Worm (Caenorhabditis elegans) whole organism, L3 larva: ENCODE results near the gene par-5.

Experiments used
- R02D3.7 ChIP-seq: fragments of 150-350 bp; optimal IDR thresholded peaks from 2 replicates; lab custom pipeline; 2014; ENCODE audit warnings: missing biosample characterization, missing genetic modification characterization
- aly-2 ChIP-seq: fragments of 150-350 bp; optimal IDR thresholded peaks from 2 replicates; lab custom pipeline; 2014; ENCODE audit warnings: missing biosample characterization, missing genetic modification characterization
- ama-1 ChIP-seq: fragments of 150-350 bp; optimal IDR thresholded peaks from 2 replicates; lab custom pipeline; 2018
- ceh-82 ChIP-seq: fragments of 150-350 bp; optimal IDR thresholded peaks from 2 replicates; lab custom pipeline; 2014; ENCODE audit warnings: missing biosample characterization, missing genetic modification characterization
- ceh-9 ChIP-seq: sonication (generic microtip); optimal IDR thresholded peaks from 2 replicates; lab custom pipeline; 2018; ENCODE audit warnings: missing biosample characterization, missing genetic modification characterization
- daf-12 ChIP-seq: fragments of 150-350 bp; optimal IDR thresholded peaks from 2 replicates; lab custom pipeline; 2014; ENCODE audit warnings: missing biosample characterization, missing genetic modification reagents, missing genetic modification characterization
- egl-27 ChIP-seq: sonication (generic microtip); optimal IDR thresholded peaks from 4 replicates; lab custom pipeline; 2017; ENCODE audit warnings: missing biosample characterization, missing genetic modification reagents, missing genetic modification characterization
- egl-5 ChIP-seq: fragments of 150-350 bp; optimal IDR thresholded peaks from 2 replicates; lab custom pipeline; 2017; ENCODE audit warnings: missing biosample characterization, missing genetic modification reagents, missing genetic modification characterization, inconsistent platforms
- elt-1 ChIP-seq: fragments of 150-350 bp; optimal IDR thresholded peaks from 2 replicates; lab custom pipeline; 2014; ENCODE audit warnings: missing biosample characterization, missing genetic modification characterization
- elt-2 ChIP-seq: sonication (generic microtip); optimal IDR thresholded peaks from 2 replicates; lab custom pipeline; 2016; ENCODE audit warnings: missing genetic modification reagents, mild to moderate bottlenecking, missing genetic modification characterization, missing compliant biosample characterization
- eor-1 ChIP-seq, 2 experiments: fragments of 150-350 bp; optimal IDR thresholded peaks; 2 replicates each; lab custom pipeline; 2014 to 2018; ENCODE audit warnings: missing biosample characterization in 2 of 2, missing genetic modification characterization in 2 of 2
- fkh-10 ChIP-seq: sonication (generic microtip); optimal IDR thresholded peaks from 2 replicates; lab custom pipeline; 2017; ENCODE audit warnings: missing biosample characterization, missing genetic modification reagents, missing genetic modification characterization
- fkh-2 ChIP-seq: fragments of 150-350 bp; optimal IDR thresholded peaks from 2 replicates; lab custom pipeline; 2014; ENCODE audit warnings: missing biosample characterization, missing genetic modification reagents, missing genetic modification characterization
- jun-1 ChIP-seq: fragments of 150-350 bp; optimal IDR thresholded peaks from 2 replicates; lab custom pipeline; 2014; ENCODE audit warnings: missing biosample characterization, missing genetic modification reagents, missing genetic modification characterization
- lin-15B ChIP-seq: fragments of 150-350 bp; optimal IDR thresholded peaks from 2 replicates; lab custom pipeline; 2014; ENCODE audit warnings: missing biosample characterization, missing genetic modification characterization
- lin-39 ChIP-seq: fragments of 150-350 bp; optimal IDR thresholded peaks from 2 replicates; lab custom pipeline; 2018; ENCODE audit warnings: missing biosample characterization, missing genetic modification reagents, missing genetic modification characterization
- mdl-1 ChIP-seq: fragments of 150-350 bp; optimal IDR thresholded peaks from 2 replicates; lab custom pipeline; 2014; ENCODE audit warnings: missing biosample characterization, missing genetic modification characterization
- nhr-12 ChIP-seq: fragments of 150-350 bp; optimal IDR thresholded peaks from 2 replicates; lab custom pipeline; 2014; ENCODE audit warnings: missing biosample characterization, missing genetic modification characterization
- nhr-23 ChIP-seq: fragments of 150-350 bp; optimal IDR thresholded peaks from 2 replicates; lab custom pipeline; 2014; ENCODE audit warnings: missing biosample characterization, missing genetic modification reagents, missing genetic modification characterization
- nhr-237 ChIP-seq: fragments of 150-350 bp; optimal IDR thresholded peaks from 2 replicates; lab custom pipeline; 2014; ENCODE audit warnings: missing biosample characterization, missing genetic modification characterization
- nhr-28 ChIP-seq: fragments of 150-350 bp; optimal IDR thresholded peaks from 2 replicates; lab custom pipeline; 2014; ENCODE audit warnings: missing biosample characterization, missing genetic modification characterization
- nhr-43 ChIP-seq: sonication (generic microtip); optimal IDR thresholded peaks from 2 replicates; lab custom pipeline; 2016; ENCODE audit warnings: mild to moderate bottlenecking, missing genetic modification characterization, missing compliant biosample characterization; ENCODE audit not compliant: poor library complexity, severe bottlenecking
- nhr-76 ChIP-seq: fragments of 150-350 bp; sonication (generic microtip); optimal IDR thresholded peaks from 5 replicates; lab custom pipeline; 2014; ENCODE audit warnings: missing biosample characterization, missing genetic modification characterization
- nhr-77 ChIP-seq: fragments of 150-350 bp; optimal IDR thresholded peaks from 2 replicates; lab custom pipeline; 2014; ENCODE audit warnings: missing biosample characterization, missing genetic modification characterization
- pha-4 ChIP-seq: fragments of 150-350 bp; optimal IDR thresholded peaks from 2 replicates; lab custom pipeline; 2014; ENCODE audit warnings: missing biosample characterization, missing genetic modification reagents, missing genetic modification characterization
- pqm-1 ChIP-seq: fragments of 150-350 bp; optimal IDR thresholded peaks from 2 replicates; lab custom pipeline; 2017; ENCODE audit warnings: missing biosample characterization, missing genetic modification characterization, inconsistent platforms
- sea-2 ChIP-seq: fragments of 150-350 bp; sonication (generic microtip); optimal IDR thresholded peaks from 4 replicates; lab custom pipeline; 2014; ENCODE audit warnings: missing biosample characterization, missing genetic modification reagents, missing genetic modification characterization
- skn-1 ChIP-seq: fragments of 150-350 bp; optimal IDR thresholded peaks from 2 replicates; lab custom pipeline; 2014; ENCODE audit warnings: missing biosample characterization, missing genetic modification characterization
- snpc-4 ChIP-seq: fragments of 150-350 bp; optimal IDR thresholded peaks from 2 replicates; lab custom pipeline; 2014; ENCODE audit warnings: missing biosample characterization, missing genetic modification characterization
- tbx-2 ChIP-seq: sonication (generic microtip); optimal IDR thresholded peaks from 2 replicates; lab custom pipeline; 2016; ENCODE audit warnings: mild to moderate bottlenecking, missing genetic modification characterization, missing compliant biosample characterization
- unc-39 ChIP-seq: sonication (generic microtip); optimal IDR thresholded peaks from 4 replicates; lab custom pipeline; 2017; ENCODE audit warnings: missing biosample characterization, missing genetic modification characterization
- ztf-11 ChIP-seq: fragments of 150-350 bp; optimal IDR thresholded peaks from 2 replicates; lab custom pipeline; 2014; ENCODE audit warnings: missing biosample characterization, missing genetic modification characterization
- ztf-4 ChIP-seq: fragments of 150-350 bp; optimal IDR thresholded peaks from 2 replicates; lab custom pipeline; 2014; ENCODE audit warnings: missing biosample characterization, missing genetic modification characterization

The par-5 gene

ce11 chrIV:11779028-11779427 lies 42.7 kb downstream of the par-5 start, which contains the start of gene lpr-2:
lpr-2 (plus strand) TSS chrIV:11779216.
- TF ChIP-seq nhr-28 (tag; lab: Kevin White, UChicago) (no peak), skn-1 (tag; lab: Kevin White, UChicago) (no peak), nhr-237 (tag; lab: Kevin White, UChicago) (no peak), egl-27 (tag; lab: Kevin White, UChicago) (no peak), aly-2 (tag; lab: Kevin White, UChicago) (no peak), lin-15B (no peak), nhr-12 (tag; lab: Kevin White, UChicago) (no peak), tbx-2 (no peak), fkh-2 (tag; lab: Kevin White, UChicago) (no peak), egl-5 (tag; lab: Kevin White, UChicago) (no peak), nhr-23 (no peak), snpc-4 (tag; lab: Kevin White, UChicago) (no peak), mdl-1 (tag; lab: Kevin White, UChicago) (no peak), eor-1 (tag; optimal IDR thresholded peaks at IDR 0.05; lab: Kevin White, UChicago) (no peak), jun-1 (no peak), unc-39 (tag; lab: Kevin White, UChicago) (no peak), ztf-4 (no peak), ceh-82 (tag; lab: Kevin White, UChicago) (no peak), nhr-77 (tag; lab: Kevin White, UChicago) (no peak), elt-1 (no peak)

ce11 chrIV:11776968-11777467 lies 44.7 kb downstream of the par-5 start:
- TF ChIP-seq ama-1 (lab: Kevin White, UChicago) (no peak), ceh-82 (tag; lab: Kevin White, UChicago) (no peak), R02D3.7 (no peak), nhr-12 (tag; lab: Kevin White, UChicago) (no peak), nhr-76 (tag; lab: Kevin White, UChicago) (no peak)

- TF ChIP-seq elt-2 (tag; lab: Kevin White, UChicago) (peak; percentile 56), egl-5 (tag; lab: Kevin White, UChicago) (no peak)
These were observed 48.0 kb downstream of the par-5 start, which contains the start of gene lips-5 for ce11 chrIV:11773692-11774225. lips-5 (minus strand) TSS chrIV:11773742.

ce11 chrIV:11772119-11772518 lies 49.6 kb downstream of the par-5 start:
- TF ChIP-seq snpc-4 (tag; lab: Kevin White, UChicago), result no peak
- no peak for TF ChIP-seq R02D3.7
- no peak for TF ChIP-seq fkh-2 (tag; lab: Kevin White, UChicago)
- TF ChIP-seq elt-2 (tag; lab: Kevin White, UChicago), result no peak
- no peak for TF ChIP-seq jun-1
- TF ChIP-seq fkh-10 (GFP tag; lab: Kevin White, UChicago), result no peak
- no peak for TF ChIP-seq ztf-4
- TF ChIP-seq nhr-43 (tag; lab: Kevin White, UChicago), result no peak
- no peak for TF ChIP-seq sea-2
- no peak for TF ChIP-seq lin-39 (tag; lab: Kevin White, UChicago)
- no peak for TF ChIP-seq nhr-12 (tag; lab: Kevin White, UChicago)
- no peak for TF ChIP-seq lin-15B
- TF ChIP-seq ceh-9 (tag; lab: Kevin White, UChicago), result no peak
- no peak for TF ChIP-seq unc-39 (tag; lab: Kevin White, UChicago)
- TF ChIP-seq skn-1 (tag; lab: Kevin White, UChicago), result no peak
- no peak for TF ChIP-seq ztf-11 (tag; lab: Kevin White, UChicago)
- TF ChIP-seq daf-12 (tag; lab: Kevin White, UChicago), result no peak
- TF ChIP-seq ceh-82 (tag; lab: Kevin White, UChicago), result no peak

- TF ChIP-seq eor-1 (tag; optimal IDR thresholded peaks at IDR 0.05; lab: Kevin White, UChicago) (no peak), pha-4 (peak; percentile 7), elt-2 (tag; lab: Kevin White, UChicago) (peak; percentile 91), nhr-76 (tag; lab: Kevin White, UChicago) (no peak), pqm-1 (tag; lab: Kevin White, UChicago) (peak; percentile 43)
These were observed 50.7 kb downstream of the par-5 start for ce11 chrIV:11771064-11771463.
